Worm (Caenorhabditis elegans) whole organism, L4 larva: ENCODE measurements around the gene sphk-1.

ENCODE experiments used
- T20F7.1 ChIP-seq: fragments of 200-800 bp; sonication (Bioruptor generic); optimal IDR thresholded peaks from 2 replicates; lab custom pipeline; 2018; ENCODE audit warnings: mild to moderate bottlenecking, missing genetic modification characterization, missing compliant biosample characterization
- T26A8.4 ChIP-seq: fragments of 200-800 bp; sonication (Bioruptor generic); IDR thresholded peaks from 2 replicates; pipeline ENCODE4 v1.3.6; 2022; ENCODE audit warnings: missing genetic modification characterization, missing compliant biosample characterization
- Y48G9A.11 ChIP-seq: fragments of 200-800 bp; sonication (Bioruptor generic); IDR thresholded peaks from 2 replicates; pipeline ENCODE4 v1.3.6; 2022; ENCODE audit warnings: missing genetic modification reagents, missing genetic modification characterization, missing compliant biosample characterization
- aha-1 ChIP-seq: fragments of 150-350 bp; peaks from one replicate; lab custom pipeline; 2014; ENCODE audit warnings: missing biosample characterization, missing genetic modification characterization
- arid-1 ChIP-seq: fragments of 200-800 bp; sonication (Bioruptor generic); conservative IDR thresholded peaks from 2 replicates; pipeline ENCODE4 v1.3.6; 2022; ENCODE audit warnings: missing genetic modification reagents, missing genetic modification characterization, missing compliant biosample characterization
- ceh-20 ChIP-seq: fragments of 200-800 bp; sonication (Bioruptor generic); IDR thresholded peaks from 2 replicates; pipeline ENCODE4 v1.3.6; 2022; ENCODE audit warnings: missing genetic modification reagents, missing genetic modification characterization, missing compliant biosample characterization
- ceh-44 ChIP-seq: fragments of 200-800 bp; sonication (Bioruptor generic); IDR thresholded peaks from 2 replicates; pipeline ENCODE4 v1.3.6; 2022; ENCODE audit warnings: missing genetic modification reagents, missing genetic modification characterization, missing compliant biosample characterization
- cey-2 ChIP-seq: sonication (generic microtip); optimal IDR thresholded peaks from 3 replicates; lab custom pipeline; 2017; ENCODE audit warnings: missing genetic modification characterization, mild to moderate bottlenecking, missing compliant biosample characterization, antibody characterized with exemption, borderline replicate concordance; ENCODE audit not compliant: insufficient read depth
- daf-16 ChIP-seq, 3 experiments: sonication (generic microtip); optimal IDR thresholded peaks; 2 replicates each; lab custom pipeline; 2016 to 2017; ENCODE audit warnings: missing genetic modification characterization in 3 of 3, missing genetic modification reagents in 3 of 3, mild to moderate bottlenecking in 2 of 3, missing compliant biosample characterization in 2 of 3, missing biosample characterization in 1 of 3, moderate library complexity in 1 of 3
- daf-19 ChIP-seq: fragments of 200-800 bp; sonication (Bioruptor generic); conservative IDR thresholded peaks from 2 replicates; pipeline ENCODE4 v1.3.6; 2022; ENCODE audit warnings: missing genetic modification characterization, missing compliant biosample characterization
- daf-8 ChIP-seq: fragments of 200-800 bp; sonication (Bioruptor generic); IDR thresholded peaks from 2 replicates; pipeline ENCODE4 v1.3.6; 2022; ENCODE audit warnings: missing genetic modification characterization, missing compliant biosample characterization
- dmd-6 ChIP-seq: fragments of 200-800 bp; sonication (Bioruptor generic); IDR thresholded peaks from 2 replicates; pipeline ENCODE4 v1.3.6; 2022; ENCODE audit warnings: missing genetic modification reagents, missing genetic modification characterization, missing compliant biosample characterization
- dpl-1 ChIP-seq: fragments of 150-350 bp; optimal IDR thresholded peaks from 2 replicates; lab custom pipeline; 2014; ENCODE audit warnings: missing biosample characterization, missing genetic modification reagents, missing genetic modification characterization
- duxl-1 ChIP-seq: sonication (generic microtip); optimal IDR thresholded peaks from 2 replicates; lab custom pipeline; 2016; ENCODE audit warnings: mild to moderate bottlenecking, missing genetic modification characterization, moderate library complexity, missing compliant biosample characterization; ENCODE audit not compliant: poor library complexity
- dve-1 ChIP-seq: sonication (generic microtip); optimal IDR thresholded peaks from 2 replicates; lab custom pipeline; 2017; ENCODE audit warnings: antibody characterized with exemption, mild to moderate bottlenecking, missing genetic modification characterization, missing compliant biosample characterization; ENCODE audit not compliant: insufficient read depth
- egl-27 ChIP-seq: sonication (generic microtip); optimal IDR thresholded peaks from 3 replicates; lab custom pipeline; 2017; ENCODE audit warnings: missing biosample characterization, missing genetic modification reagents, missing genetic modification characterization
- egl-43 ChIP-seq: fragments of 200-800 bp; sonication (Bioruptor generic); IDR thresholded peaks from 2 replicates; pipeline ENCODE4 v1.3.6; 2022; ENCODE audit warnings: missing genetic modification reagents, missing genetic modification characterization, missing compliant biosample characterization
- hlh-30 ChIP-seq: sonication (generic microtip); optimal IDR thresholded peaks from 2 replicates; lab custom pipeline; 2017; ENCODE audit warnings: antibody characterized with exemption, mild to moderate bottlenecking, missing genetic modification characterization, missing compliant biosample characterization; ENCODE audit not compliant: insufficient read depth
- lim-7 ChIP-seq: fragments of 200-800 bp; sonication (Bioruptor generic); IDR thresholded peaks from 2 replicates; pipeline ENCODE4 v1.3.6; 2022; ENCODE audit warnings: missing genetic modification characterization, missing compliant biosample characterization
- lin-15B ChIP-seq: fragments of 150-350 bp; sonication (generic microtip); optimal IDR thresholded peaks from 3 replicates; lab custom pipeline; 2014; ENCODE audit warnings: missing biosample characterization, missing genetic modification characterization
- lin-39 ChIP-seq: fragments of 150-350 bp; optimal IDR thresholded peaks from 2 replicates; lab custom pipeline; 2014; ENCODE audit warnings: missing biosample characterization, missing genetic modification reagents, missing genetic modification characterization
- lsy-2 ChIP-seq, 2 experiments: fragments of 150-350 bp in 1 of 2; sonication (generic microtip) in 1 of 2; optimal IDR thresholded peaks; 2 replicates each; lab custom pipeline; 2014 to 2017; ENCODE audit warnings: missing biosample characterization in 2 of 2, missing genetic modification characterization in 2 of 2
- madf-5 ChIP-seq, 2 experiments: fragments of 200-800 bp; sonication (Bioruptor generic); IDR thresholded peaks; 2 replicates each; pipeline ENCODE4 v1.3.6; 2022; ENCODE audit warnings: missing compliant biosample characterization in 2 of 2, missing genetic modification characterization in 2 of 2
- madf-9 ChIP-seq: fragments of 200-800 bp; sonication (Bioruptor generic); conservative IDR thresholded peaks from 2 replicates; pipeline ENCODE4 v1.3.6; 2022; ENCODE audit warnings: missing genetic modification reagents, missing genetic modification characterization, missing compliant biosample characterization
- mep-1 ChIP-seq: fragments of 150-350 bp; sonication (generic microtip); optimal IDR thresholded peaks from 3 replicates; lab custom pipeline; 2014; ENCODE audit warnings: missing biosample characterization, missing genetic modification characterization
- mes-2 ChIP-seq: sonication (generic microtip); optimal IDR thresholded peaks from 2 replicates; lab custom pipeline; 2016; ENCODE audit warnings: missing genotype, mild to moderate bottlenecking, missing genetic modification characterization, missing compliant biosample characterization; ENCODE audit not compliant: poor library complexity, severe bottlenecking
- nhr-102 ChIP-seq: sonication (generic microtip); optimal IDR thresholded peaks from 2 replicates; lab custom pipeline; 2016; ENCODE audit warnings: mild to moderate bottlenecking, missing genetic modification characterization, moderate library complexity, missing compliant biosample characterization
- nhr-11 ChIP-seq: fragments of 150-350 bp; optimal IDR thresholded peaks from 2 replicates; lab custom pipeline; 2014; ENCODE audit warnings: missing biosample characterization, missing genetic modification characterization
- nhr-111 ChIP-seq: fragments of 200-800 bp; sonication (Bioruptor generic); optimal IDR thresholded peaks from 2 replicates; lab custom pipeline; 2018; ENCODE audit warnings: mild to moderate bottlenecking, missing genetic modification characterization, missing compliant biosample characterization
- nhr-237 ChIP-seq: sonication (generic microtip); optimal IDR thresholded peaks from 2 replicates; lab custom pipeline; 2017; ENCODE audit warnings: missing biosample characterization, missing genetic modification characterization
- nhr-41 ChIP-seq: fragments of 200-800 bp; sonication (Bioruptor generic); IDR thresholded peaks from 2 replicates; pipeline ENCODE4 v1.3.6; 2022; ENCODE audit warnings: missing genetic modification reagents, missing genetic modification characterization, missing compliant biosample characterization
- nhr-6 ChIP-seq: fragments of 150-350 bp; optimal IDR thresholded peaks from 2 replicates; lab custom pipeline; 2014; ENCODE audit warnings: missing biosample characterization, missing genetic modification characterization
- pqm-1 ChIP-seq: sonication (generic microtip); optimal IDR thresholded peaks from 2 replicates; lab custom pipeline; 2017; ENCODE audit warnings: missing biosample characterization, missing genetic modification characterization
- set-16 ChIP-seq: fragments of 200-800 bp; sonication (Bioruptor generic); IDR thresholded peaks from 2 replicates; pipeline ENCODE4 v1.3.6; 2022; ENCODE audit warnings: missing genetic modification reagents, missing genetic modification characterization, missing compliant biosample characterization
- skn-1 ChIP-seq: fragments of 150-350 bp; optimal IDR thresholded peaks from 2 replicates; lab custom pipeline; 2014; ENCODE audit warnings: missing biosample characterization, missing genetic modification characterization
- snpc-1.2 ChIP-seq: fragments of 200-800 bp; sonication (Bioruptor generic); IDR thresholded peaks from 2 replicates; pipeline ENCODE4 v1.3.6; 2022; ENCODE audit warnings: missing genetic modification reagents, missing genetic modification characterization, missing compliant biosample characterization
- spr-1 ChIP-seq: sonication (generic microtip); optimal IDR thresholded peaks from 2 replicates; lab custom pipeline; 2016; ENCODE audit warnings: mild to moderate bottlenecking, missing genetic modification characterization, missing compliant biosample characterization
- spr-3 ChIP-seq: fragments of 200-800 bp; sonication (Bioruptor generic); optimal IDR thresholded peaks from 2 replicates; lab custom pipeline; 2018; ENCODE audit warnings: mild to moderate bottlenecking, missing genetic modification characterization, missing compliant biosample characterization
- tra-1 ChIP-seq: fragments of 200-800 bp; sonication (Bioruptor generic); IDR thresholded peaks from 2 replicates; pipeline ENCODE4 v1.3.6; 2022; ENCODE audit warnings: missing genetic modification reagents, missing genetic modification characterization, missing compliant biosample characterization
- unc-130 ChIP-seq: sonication (generic microtip); optimal IDR thresholded peaks from 2 replicates; lab custom pipeline; 2016; ENCODE audit warnings: missing genetic modification reagents, missing genetic modification characterization, missing compliant biosample characterization
- unc-39 ChIP-seq: sonication (generic microtip); optimal IDR thresholded peaks from 2 replicates; lab custom pipeline; 2017; ENCODE audit warnings: missing biosample characterization, missing genetic modification characterization
- unc-62 ChIP-seq, 3 experiments: fragments of 150-350 bp in 1 of 3; sonication (generic microtip); optimal IDR thresholded peaks in 2 of 3; peaks in 1 of 3; 1 replicate in 1 of 3; 2 replicates in 2 of 3; lab custom pipeline; 2014 to 2017; ENCODE audit warnings: missing biosample characterization in 3 of 3, missing genetic modification characterization in 3 of 3, missing genetic modification reagents in 3 of 3, missing genotype in 1 of 3

sphk-1 gene

ce11 chrII:8691344-8691960, 10.0 kb downstream of the sphk-1 start, which contains the start of gene C34C6.3:
C34C6.3 (plus strand) TSS chrII:8691910.
- TF ChIP-seq cey-2 (tag; lab: Kevin White, UChicago) (no peak), unc-62 (GFP tag; optimal IDR thresholded peaks at IDR 0.05 in 1 of 2; lab: Kevin White, UChicago) (peak in 1 of 2 experiments; percentile 34), unc-62 (tag; optimal IDR thresholded peaks at IDR 0.05; lab: Kevin White, UChicago) (no peak)
- TF ChIP-seq, all 104 proteins: peak for 1

- TF ChIP-seq aha-1 (tag; lab: Kevin White, UChicago) (peak; percentile 39), tra-1 (GFP tag; lab: Robert Waterston, UW) (no peak)
These were observed 15.8 kb downstream of the sphk-1 start, which contains the start of gene C34C6.9 for ce11 chrII:8685623-8686022. C34C6.9 (plus strand) TSS chrII:8685923.

ce11 chrII:8684824-8685223, 16.6 kb downstream of the sphk-1 start, which contains the start of gene hgap-2:
hgap-2 (minus strand) TSS chrII:8684924.
- no peak for TF ChIP-seq ceh-20 (GFP tag; lab: Robert Waterston, UW)
- TF ChIP-seq nhr-6 (tag; lab: Kevin White, UChicago), result peak; percentile 25
- TF ChIP-seq nhr-237 (tag; lab: Kevin White, UChicago), result no peak
- TF ChIP-seq, all 104 proteins: peak for 1

- TF ChIP-seq dve-1 (tag; lab: Kevin White, UChicago), result peak; percentile 13
- no peak for TF ChIP-seq unc-130 (GFP tag; lab: Kevin White, UChicago)
- TF ChIP-seq daf-16 (GFP tag; optimal IDR thresholded peaks at IDR 0.05; lab: Kevin White, UChicago), result no peak
- no peak for TF ChIP-seq daf-16 (tag; optimal IDR thresholded peaks at IDR 0.05; lab: Kevin White, UChicago)
- TF ChIP-seq Y48G9A.11 (GFP tag; lab: Robert Waterston, UW), result no peak
- TF ChIP-seq nhr-6 (tag; lab: Kevin White, UChicago), result no peak
- TF ChIP-seq nhr-111 (GFP tag; lab: Kevin White, UChicago), result no peak
- TF ChIP-seq snpc-1.2 (GFP tag; lab: Robert Waterston, UW), result no peak
- TF ChIP-seq spr-3 (GFP tag; lab: Kevin White, UChicago), result no peak
- no peak for TF ChIP-seq T26A8.4 (GFP tag; lab: Robert Waterston, UW)
- TF ChIP-seq madf-9 (GFP tag; lab: Robert Waterston, UW), result no peak
- TF ChIP-seq egl-43 (GFP tag; lab: Robert Waterston, UW), result no peak
- TF ChIP-seq madf-5 (GFP tag; IDR thresholded peaks at IDR 0.05; lab: Robert Waterston, UW), result no peak
- TF ChIP-seq daf-8 (GFP tag; lab: Robert Waterston, UW), result no peak
- no peak for TF ChIP-seq daf-19 (GFP tag; lab: Robert Waterston, UW)
- peak; percentile 66 for TF ChIP-seq mep-1 (tag; lab: Kevin White, UChicago)
- no peak for TF ChIP-seq unc-39
- no peak for TF ChIP-seq duxl-1 (tag; lab: Kevin White, UChicago)
- peak; percentile 22 for TF ChIP-seq dpl-1 (GFP tag; lab: Kevin White, UChicago)
- TF ChIP-seq spr-1 (tag; lab: Kevin White, UChicago), result no peak
- peak; percentile 8 for TF ChIP-seq aha-1 (tag; lab: Kevin White, UChicago)
- no peak for TF ChIP-seq skn-1 (tag; lab: Kevin White, UChicago)
- no peak for TF ChIP-seq nhr-41 (GFP tag; lab: Robert Waterston, UW)
- no peak for TF ChIP-seq T20F7.1 (GFP tag; lab: Kevin White, UChicago)
- TF ChIP-seq dmd-6 (GFP tag; lab: Robert Waterston, UW), result 0 out of 2 replicates have a peak, but pooled peaks have one; percentile 25
- TF ChIP-seq arid-1, result no peak; the same call in 1 of the 2 replicates
- no peak for TF ChIP-seq lin-15B (tag; lab: Kevin White, UChicago)
- no peak for TF ChIP-seq lin-39 (tag; lab: Kevin White, UChicago)
- no peak for TF ChIP-seq set-16 (GFP tag; lab: Robert Waterston, UW)
- TF ChIP-seq nhr-11 (tag; lab: Kevin White, UChicago), result no peak
- peak in 1 of 2 experiments; percentile 81 for TF ChIP-seq lsy-2 (tag; optimal IDR thresholded peaks at IDR 0.05; lab: Kevin White, UChicago)
- TF ChIP-seq lim-7, result no peak
- no peak for TF ChIP-seq egl-27 (tag; lab: Kevin White, UChicago)
- TF ChIP-seq hlh-30, result no peak
- TF ChIP-seq mes-2 (tag; lab: Kevin White, UChicago), result peak; percentile 79
- no peak for TF ChIP-seq nhr-102 (tag; lab: Kevin White, UChicago)
- TF ChIP-seq ceh-44 (GFP tag; lab: Robert Waterston, UW), result no peak
- TF ChIP-seq pqm-1 (tag; lab: Kevin White, UChicago), result no peak
These were observed 17.5 kb downstream of the sphk-1 start for ce11 chrII:8683933-8684332.
